Worm (Caenorhabditis elegans) whole organism, L4 larva: Measurements from ENCODE around the gene F08F1.9.

Experiments used
- D1046.2 ChIP-seq: fragments of 200-800 bp; sonication (Bioruptor generic); IDR thresholded peaks from 2 replicates; pipeline ENCODE4 v1.3.6; 2022; ENCODE audit warnings: missing genetic modification characterization, missing compliant biosample characterization
- F49E8.2 ChIP-seq: sonication (generic microtip); optimal IDR thresholded peaks from 2 replicates; lab custom pipeline; 2016; ENCODE audit warnings: missing compliant biosample characterization, mild to moderate bottlenecking, missing genetic modification characterization, borderline replicate concordance
- T26A8.4 ChIP-seq: fragments of 200-800 bp; sonication (Bioruptor generic); IDR thresholded peaks from 2 replicates; pipeline ENCODE4 v1.3.6; 2022; ENCODE audit warnings: missing genetic modification characterization, missing compliant biosample characterization
- Y48G9A.11 ChIP-seq: fragments of 200-800 bp; sonication (Bioruptor generic); IDR thresholded peaks from 2 replicates; pipeline ENCODE4 v1.3.6; 2022; ENCODE audit warnings: missing genetic modification reagents, missing genetic modification characterization, missing compliant biosample characterization
- ZK546.5 ChIP-seq, 2 experiments: sonication (generic microtip); optimal IDR thresholded peaks; 2 replicates each; lab custom pipeline; 2017; ENCODE audit warnings: missing biosample characterization in 2 of 2, missing genetic modification characterization in 2 of 2
- aly-2 ChIP-seq: sonication (generic microtip); optimal IDR thresholded peaks from 2 replicates; lab custom pipeline; 2018; ENCODE audit warnings: missing biosample characterization, missing genetic modification characterization
- arid-1 ChIP-seq: fragments of 200-800 bp; sonication (Bioruptor generic); conservative IDR thresholded peaks from 2 replicates; pipeline ENCODE4 v1.3.6; 2022; ENCODE audit warnings: missing genetic modification reagents, missing genetic modification characterization, missing compliant biosample characterization
- attf-4 ChIP-seq: sonication (generic microtip); optimal IDR thresholded peaks from 3 replicates; lab custom pipeline; 2017; ENCODE audit warnings: missing biosample characterization, missing genetic modification characterization
- ceh-82 ChIP-seq: sonication (generic microtip); optimal IDR thresholded peaks from 2 replicates; lab custom pipeline; 2017; ENCODE audit warnings: missing biosample characterization, missing genetic modification characterization
- ces-1 ChIP-seq: fragments of 150-350 bp; sonication (generic microtip); optimal IDR thresholded peaks from 4 replicates; lab custom pipeline; 2014; ENCODE audit warnings: missing biosample characterization, missing genetic modification reagents, missing genetic modification characterization
- cey-2 ChIP-seq: sonication (generic microtip); optimal IDR thresholded peaks from 3 replicates; lab custom pipeline; 2017; ENCODE audit warnings: missing genetic modification characterization, mild to moderate bottlenecking, missing compliant biosample characterization, antibody characterized with exemption, borderline replicate concordance; ENCODE audit not compliant: insufficient read depth
- ctbp-1 ChIP-seq: fragments of 200-800 bp; sonication (Bioruptor generic); IDR thresholded peaks from 2 replicates; pipeline ENCODE4 v1.3.6; 2022; ENCODE audit warnings: missing genetic modification reagents, missing genetic modification characterization, missing compliant biosample characterization
- daf-12 ChIP-seq: fragments of 150-350 bp; optimal IDR thresholded peaks from 2 replicates; lab custom pipeline; 2014; ENCODE audit warnings: missing biosample characterization, missing genetic modification reagents, missing genetic modification characterization
- daf-16 ChIP-seq, 3 experiments: sonication (generic microtip); optimal IDR thresholded peaks; 2 replicates each; lab custom pipeline; 2016 to 2017; ENCODE audit warnings: missing genetic modification characterization in 3 of 3, missing genetic modification reagents in 3 of 3, mild to moderate bottlenecking in 2 of 3, missing compliant biosample characterization in 2 of 3, missing biosample characterization in 1 of 3, moderate library complexity in 1 of 3
- daf-19 ChIP-seq: fragments of 200-800 bp; sonication (Bioruptor generic); conservative IDR thresholded peaks from 2 replicates; pipeline ENCODE4 v1.3.6; 2022; ENCODE audit warnings: missing genetic modification characterization, missing compliant biosample characterization
- dmd-6 ChIP-seq: fragments of 200-800 bp; sonication (Bioruptor generic); IDR thresholded peaks from 2 replicates; pipeline ENCODE4 v1.3.6; 2022; ENCODE audit warnings: missing genetic modification reagents, missing genetic modification characterization, missing compliant biosample characterization
- dmd-8 ChIP-seq: fragments of 200-800 bp; sonication (Bioruptor generic); IDR thresholded peaks from 2 replicates; pipeline ENCODE4 v1.3.6; 2022; ENCODE audit warnings: missing genetic modification characterization, missing compliant biosample characterization
- dve-1 ChIP-seq: sonication (generic microtip); optimal IDR thresholded peaks from 2 replicates; lab custom pipeline; 2017; ENCODE audit warnings: antibody characterized with exemption, mild to moderate bottlenecking, missing genetic modification characterization, missing compliant biosample characterization; ENCODE audit not compliant: insufficient read depth
- egl-27 ChIP-seq: sonication (generic microtip); optimal IDR thresholded peaks from 3 replicates; lab custom pipeline; 2017; ENCODE audit warnings: missing biosample characterization, missing genetic modification reagents, missing genetic modification characterization
- egl-43 ChIP-seq: fragments of 200-800 bp; sonication (Bioruptor generic); IDR thresholded peaks from 2 replicates; pipeline ENCODE4 v1.3.6; 2022; ENCODE audit warnings: missing genetic modification reagents, missing genetic modification characterization, missing compliant biosample characterization
- fkh-10 ChIP-seq: fragments of 150-350 bp; optimal IDR thresholded peaks from 2 replicates; lab custom pipeline; 2014; ENCODE audit warnings: missing biosample characterization, missing genetic modification reagents, missing genetic modification characterization
- hif-1 ChIP-seq, 2 experiments: sonication (generic microtip); optimal IDR thresholded peaks; 2 replicates each; lab custom pipeline; 2016 to 2017; ENCODE audit warnings: missing compliant biosample characterization in 2 of 2, missing genetic modification characterization in 2 of 2, missing genetic modification reagents in 2 of 2, missing genotype in 2 of 2, mild to moderate bottlenecking in 1 of 2
- hlh-11 ChIP-seq: fragments of 200-800 bp; sonication (Bioruptor generic); optimal IDR thresholded peaks from 2 replicates; lab custom pipeline; 2018; ENCODE audit warnings: mild to moderate bottlenecking, missing genetic modification characterization, missing compliant biosample characterization
- lim-7 ChIP-seq: fragments of 200-800 bp; sonication (Bioruptor generic); IDR thresholded peaks from 2 replicates; pipeline ENCODE4 v1.3.6; 2022; ENCODE audit warnings: missing genetic modification characterization, missing compliant biosample characterization
- lin-38 ChIP-seq: fragments of 200-800 bp; sonication (Bioruptor generic); IDR thresholded peaks from 2 replicates; pipeline ENCODE4 v1.3.6; 2022; ENCODE audit warnings: missing genetic modification reagents, missing genetic modification characterization, missing compliant biosample characterization
- lir-3 ChIP-seq: sonication (generic microtip); optimal IDR thresholded peaks from 2 replicates; lab custom pipeline; 2016; ENCODE audit warnings: mild to moderate bottlenecking, missing genetic modification characterization, missing compliant biosample characterization
- madf-9 ChIP-seq: fragments of 200-800 bp; sonication (Bioruptor generic); conservative IDR thresholded peaks from 2 replicates; pipeline ENCODE4 v1.3.6; 2022; ENCODE audit warnings: missing genetic modification reagents, missing genetic modification characterization, missing compliant biosample characterization
- mep-1 ChIP-seq: fragments of 150-350 bp; sonication (generic microtip); optimal IDR thresholded peaks from 3 replicates; lab custom pipeline; 2014; ENCODE audit warnings: missing biosample characterization, missing genetic modification characterization
- mes-2 ChIP-seq: sonication (generic microtip); optimal IDR thresholded peaks from 2 replicates; lab custom pipeline; 2016; ENCODE audit warnings: missing genotype, mild to moderate bottlenecking, missing genetic modification characterization, missing compliant biosample characterization; ENCODE audit not compliant: poor library complexity, severe bottlenecking
- mxl-2 ChIP-seq: fragments of 200-800 bp; sonication (Bioruptor generic); conservative IDR thresholded peaks from 2 replicates; pipeline ENCODE4 v1.3.6; 2022; ENCODE audit warnings: missing genetic modification reagents, missing genetic modification characterization, missing compliant biosample characterization
- nhr-10 ChIP-seq: fragments of 150-350 bp; optimal IDR thresholded peaks from 2 replicates; lab custom pipeline; 2014; ENCODE audit warnings: missing biosample characterization, missing genetic modification characterization
- nhr-25 ChIP-seq: sonication (generic microtip); optimal IDR thresholded peaks from 2 replicates; lab custom pipeline; 2017; ENCODE audit warnings: missing genetic modification characterization, mild to moderate bottlenecking, missing compliant biosample characterization, antibody characterized with exemption, moderate library complexity, borderline replicate concordance; ENCODE audit not compliant: insufficient read depth
- nhr-6 ChIP-seq: fragments of 150-350 bp; optimal IDR thresholded peaks from 2 replicates; lab custom pipeline; 2014; ENCODE audit warnings: missing biosample characterization, missing genetic modification characterization
- pha-4 ChIP-seq, 2 experiments: fragments of 150-350 bp in 1 of 2; fragments of 200-800 bp in 1 of 2; sonication (Bioruptor generic) in 1 of 2; IDR thresholded peaks in 1 of 2; optimal IDR thresholded peaks in 1 of 2; 2 replicates each; pipeline versions ENCODE4 v1.3.6 to Lab custom; 2014 to 2022; ENCODE audit warnings: missing genetic modification characterization in 2 of 2, missing genetic modification reagents in 2 of 2, missing biosample characterization in 1 of 2, missing compliant biosample characterization in 1 of 2
- php-3 ChIP-seq: fragments of 200-800 bp; sonication (Bioruptor generic); IDR thresholded peaks from 2 replicates; pipeline ENCODE4 v1.3.6; 2022; ENCODE audit warnings: missing genetic modification reagents, missing genetic modification characterization, missing compliant biosample characterization
- pqm-1 ChIP-seq: sonication (generic microtip); optimal IDR thresholded peaks from 2 replicates; lab custom pipeline; 2017; ENCODE audit warnings: missing biosample characterization, missing genetic modification characterization
- saeg-2 ChIP-seq: fragments of 200-800 bp; sonication (Bioruptor generic); IDR thresholded peaks from 2 replicates; pipeline ENCODE4 v1.3.6; 2022; ENCODE audit warnings: missing genetic modification reagents, missing genetic modification characterization, missing compliant biosample characterization
- set-16 ChIP-seq: fragments of 200-800 bp; sonication (Bioruptor generic); IDR thresholded peaks from 2 replicates; pipeline ENCODE4 v1.3.6; 2022; ENCODE audit warnings: missing genetic modification reagents, missing genetic modification characterization, missing compliant biosample characterization
- snpc-4 ChIP-seq: fragments of 150-350 bp; optimal IDR thresholded peaks from 2 replicates; lab custom pipeline; 2014; ENCODE audit warnings: missing biosample characterization, missing genetic modification characterization
- tra-1 ChIP-seq: fragments of 200-800 bp; sonication (Bioruptor generic); IDR thresholded peaks from 2 replicates; pipeline ENCODE4 v1.3.6; 2022; ENCODE audit warnings: missing genetic modification reagents, missing genetic modification characterization, missing compliant biosample characterization
- unc-130 ChIP-seq: sonication (generic microtip); optimal IDR thresholded peaks from 2 replicates; lab custom pipeline; 2016; ENCODE audit warnings: missing genetic modification reagents, missing genetic modification characterization, missing compliant biosample characterization
- unc-39 ChIP-seq: sonication (generic microtip); optimal IDR thresholded peaks from 2 replicates; lab custom pipeline; 2017; ENCODE audit warnings: missing biosample characterization, missing genetic modification characterization
- unc-62 ChIP-seq, 3 experiments: fragments of 150-350 bp in 1 of 3; sonication (generic microtip); optimal IDR thresholded peaks in 2 of 3; peaks in 1 of 3; 1 replicate in 1 of 3; 2 replicates in 2 of 3; lab custom pipeline; 2014 to 2017; ENCODE audit warnings: missing biosample characterization in 3 of 3, missing genetic modification characterization in 3 of 3, missing genetic modification reagents in 3 of 3, missing genotype in 1 of 3
- zip-11 ChIP-seq: fragments of 200-800 bp; sonication (Bioruptor generic); IDR thresholded peaks from 2 replicates; pipeline ENCODE4 v1.3.6; 2022; ENCODE audit warnings: missing genetic modification characterization, missing compliant biosample characterization
- ztf-7 ChIP-seq: fragments of 150-350 bp; optimal IDR thresholded peaks from 2 replicates; lab custom pipeline; 2014; ENCODE audit warnings: missing biosample characterization, missing genetic modification characterization

Gene F08F1.9

ce11 chrX:8406815-8407214, 3.8 kb downstream of the F08F1.9 start:
- no peak for TF ChIP-seq arid-1
- no peak for TF ChIP-seq saeg-2 (GFP tag; lab: Robert Waterston, UW)
- peak in 1 of 2 experiments; percentile 91 for TF ChIP-seq unc-62 (GFP tag; optimal IDR thresholded peaks at IDR 0.05 in 1 of 2; lab: Kevin White, UChicago)
- no peak for TF ChIP-seq unc-62 (tag; optimal IDR thresholded peaks at IDR 0.05; lab: Kevin White, UChicago)
- no peak for TF ChIP-seq ceh-82

ce11 chrX:8404308-8405085, 6.2 kb downstream of the F08F1.9 start:
- TF ChIP-seq egl-43 (GFP tag; lab: Robert Waterston, UW) (peak; percentile 99), T26A8.4 (GFP tag; lab: Robert Waterston, UW) (peak; percentile 95), madf-9 (GFP tag; lab: Robert Waterston, UW) (peak; percentile 94), nhr-10 (peak; percentile 58), cey-2 (tag; lab: Kevin White, UChicago) (no peak), D1046.2 (GFP tag; lab: Robert Waterston, UW) (peak; percentile 93), hlh-11 (tag; lab: Kevin White, UChicago) (peak; percentile 93), nhr-6 (peak; percentile 81), egl-27 (no peak), daf-19 (GFP tag; lab: Robert Waterston, UW) (peak; percentile 95), dmd-8 (peak; percentile 97), pqm-1 (peak; percentile 10), fkh-10 (GFP tag; lab: Kevin White, UChicago) (peak; percentile 19), tra-1 (GFP tag; lab: Robert Waterston, UW) (peak; percentile 98), ZK546.5 (tag; optimal IDR thresholded peaks at IDR 0.05; lab: Kevin White, UChicago) (no peak), mxl-2 (peak; percentile 87; the same call in 1 of the 2 replicates), nhr-25 (peak; percentile 82), hif-1 (tag; optimal IDR thresholded peaks at IDR 0.05; lab: Kevin White, UChicago) (peak; percentile 51 to 86), lim-7 (GFP tag; lab: Robert Waterston, UW) (peak; percentile 99), mep-1 (tag; lab: Kevin White, UChicago) (peak; percentile 95), ces-1 (peak; percentile 72), zip-11 (GFP tag; lab: Robert Waterston, UW) (peak; percentile 85; the same call in 1 of the 2 replicates), snpc-4 (tag; lab: Kevin White, UChicago) (no peak), unc-39 (tag; lab: Kevin White, UChicago) (no peak), unc-130 (GFP tag; lab: Kevin White, UChicago) (peak; percentile 68), php-3 (peak; percentile 91), mes-2 (tag; lab: Kevin White, UChicago) (peak; percentile 74), Y48G9A.11 (peak; percentile 90), dmd-6 (peak; percentile 93), lin-38 (no peak; the same call in 1 of the 2 replicates), pha-4 (GFP tag; IDR thresholded peaks at IDR 0.05; lab: Robert Waterston, UW) (peak; percentile 96), pha-4 (tag; optimal IDR thresholded peaks at IDR 0.05; lab: Kevin White, UChicago) (no peak), aly-2 (tag; lab: Kevin White, UChicago) (no peak), daf-16 (GFP tag; optimal IDR thresholded peaks at IDR 0.05; lab: Kevin White, UChicago) (peak; percentile 86 to 89), daf-16 (tag; optimal IDR thresholded peaks at IDR 0.05; lab: Kevin White, UChicago) (peak; percentile 86), dve-1 (tag; lab: Kevin White, UChicago) (peak; percentile 89), attf-4 (tag; lab: Kevin White, UChicago) (no peak), F49E8.2 (tag; lab: Kevin White, UChicago) (peak; percentile 79), set-16 (GFP tag; lab: Robert Waterston, UW) (peak; percentile 75; the same call in 1 of the 2 replicates), ctbp-1 (GFP tag; lab: Robert Waterston, UW) (peak; percentile 98), daf-12 (tag; lab: Kevin White, UChicago) (no peak), lir-3 (peak; percentile 88), ztf-7 (tag; lab: Kevin White, UChicago) (peak; percentile 67)
